Worm (Caenorhabditis elegans) whole organism, L2 larva: ENCODE results near the gene Y49F6B.19.
"Not testable (repeated sequence)": the region's sequence is repeated elsewhere in the genome, so short reads cannot be mapped to it uniquely, and the experiment has no call there.

Experiments
- C34F6.9 ChIP-seq: fragments of 150-350 bp; optimal IDR thresholded peaks from 2 replicates; lab custom pipeline; 2014; ENCODE audit warnings: missing biosample characterization, missing genetic modification characterization
- F13H6.1 ChIP-seq: sonication (generic microtip); optimal IDR thresholded peaks from 2 replicates; lab custom pipeline; 2016; ENCODE audit warnings: missing genetic modification characterization, missing compliant biosample characterization
- Y55F3AM.14 ChIP-seq: fragments of 200-800 bp; sonication (Bioruptor generic); optimal IDR thresholded peaks from 2 replicates; lab custom pipeline; 2018; ENCODE audit warnings: mild to moderate bottlenecking, missing genetic modification characterization, missing compliant biosample characterization
- ZK546.5 ChIP-seq: sonication (generic microtip); optimal IDR thresholded peaks from 2 replicates; lab custom pipeline; 2017; ENCODE audit warnings: missing biosample characterization, missing genetic modification characterization
- alr-1 ChIP-seq: fragments of 150-350 bp; optimal IDR thresholded peaks from 2 replicates; lab custom pipeline; 2014; ENCODE audit warnings: missing biosample characterization, missing genetic modification characterization
- aly-2 ChIP-seq: fragments of 150-350 bp; optimal IDR thresholded peaks from 2 replicates; lab custom pipeline; 2014; ENCODE audit warnings: missing biosample characterization, missing genetic modification characterization
- blmp-1 ChIP-seq: sonication (generic microtip); optimal IDR thresholded peaks from 2 replicates; lab custom pipeline; 2017; ENCODE audit warnings: missing genetic modification characterization, mild to moderate bottlenecking, missing compliant biosample characterization, antibody characterized with exemption, moderate library complexity; ENCODE audit not compliant: insufficient read depth
- ceh-16 ChIP-seq: fragments of 150-350 bp; optimal IDR thresholded peaks from 2 replicates; lab custom pipeline; 2014; ENCODE audit warnings: missing biosample characterization, missing genetic modification characterization
- ceh-82 ChIP-seq: fragments of 150-350 bp; optimal IDR thresholded peaks from 2 replicates; lab custom pipeline; 2014; ENCODE audit warnings: missing biosample characterization, missing genetic modification characterization
- crh-2 ChIP-seq: sonication (generic microtip); optimal IDR thresholded peaks from 2 replicates; lab custom pipeline; 2017; ENCODE audit warnings: missing biosample characterization, missing genetic modification characterization
- dmd-4 ChIP-seq: sonication (generic microtip); optimal IDR thresholded peaks from 2 replicates; lab custom pipeline; 2017; ENCODE audit warnings: missing biosample characterization, missing genetic modification characterization
- elt-1 ChIP-seq: fragments of 150-350 bp; optimal IDR thresholded peaks from 2 replicates; lab custom pipeline; 2014; ENCODE audit warnings: missing biosample characterization, missing genetic modification characterization
- gmeb-1 ChIP-seq: fragments of 150-350 bp; optimal IDR thresholded peaks from 2 replicates; lab custom pipeline; 2014; ENCODE audit warnings: missing biosample characterization, missing genetic modification characterization
- lin-11 ChIP-seq: fragments of 150-350 bp; sonication (generic microtip); optimal IDR thresholded peaks from 2 replicates; lab custom pipeline; 2014; ENCODE audit warnings: missing biosample characterization, missing genetic modification characterization, inconsistent platforms, mixed read lengths
- lin-13 ChIP-seq: fragments of 150-350 bp; optimal IDR thresholded peaks from 2 replicates; lab custom pipeline; 2014; ENCODE audit warnings: missing biosample characterization, missing genetic modification reagents, missing genetic modification characterization
- lsy-2 ChIP-seq, 2 experiments: fragments of 150-350 bp in 1 of 2; sonication (generic microtip) in 1 of 2; optimal IDR thresholded peaks; 2 replicates each; lab custom pipeline; 2014 to 2017; ENCODE audit warnings: missing biosample characterization in 2 of 2, missing genetic modification characterization in 2 of 2
- mab-5 ChIP-seq: fragments of 150-350 bp; optimal IDR thresholded peaks from 2 replicates; lab custom pipeline; 2014; ENCODE audit warnings: missing biosample characterization, missing genetic modification characterization
- mdl-1 ChIP-seq, 2 experiments: fragments of 150-350 bp in 1 of 2; sonication (generic microtip) in 1 of 2; optimal IDR thresholded peaks; 2 replicates each; lab custom pipeline; 2017; ENCODE audit warnings: missing biosample characterization in 2 of 2, missing genetic modification characterization in 2 of 2
- nhr-10 ChIP-seq: sonication (generic microtip); optimal IDR thresholded peaks from 2 replicates; lab custom pipeline; 2017; ENCODE audit warnings: missing biosample characterization, missing genetic modification characterization
- nhr-11 ChIP-seq: fragments of 150-350 bp; optimal IDR thresholded peaks from 2 replicates; lab custom pipeline; 2014; ENCODE audit warnings: missing biosample characterization, missing genetic modification characterization
- nhr-129 ChIP-seq: fragments of 150-350 bp; optimal IDR thresholded peaks from 2 replicates; lab custom pipeline; 2014; ENCODE audit warnings: missing biosample characterization, missing genetic modification characterization
- nhr-237 ChIP-seq: fragments of 150-350 bp; optimal IDR thresholded peaks from 2 replicates; lab custom pipeline; 2014; ENCODE audit warnings: missing biosample characterization, missing genetic modification characterization
- nhr-25 ChIP-seq: fragments of 150-350 bp; sonication (generic microtip); optimal IDR thresholded peaks from 3 replicates; lab custom pipeline; 2014; ENCODE audit warnings: missing biosample characterization, missing genetic modification characterization
- nhr-77 ChIP-seq: fragments of 150-350 bp; optimal IDR thresholded peaks from 2 replicates; lab custom pipeline; 2014; ENCODE audit warnings: missing biosample characterization, missing genetic modification characterization
- peb-1 ChIP-seq: fragments of 150-350 bp; optimal IDR thresholded peaks from 2 replicates; lab custom pipeline; 2014; ENCODE audit warnings: missing biosample characterization, missing genetic modification characterization
- sma-3 ChIP-seq: sonication (generic microtip); optimal IDR thresholded peaks from 2 replicates; lab custom pipeline; 2016; ENCODE audit warnings: missing genetic modification reagents, missing genetic modification characterization, missing compliant biosample characterization
- sma-9 ChIP-seq, 2 experiments: fragments of 150-350 bp in 1 of 2; sonication (generic microtip) in 1 of 2; optimal IDR thresholded peaks; 2 replicates each; lab custom pipeline; 2014 to 2016; ENCODE audit warnings: missing genetic modification characterization in 2 of 2, mild to moderate bottlenecking in 1 of 2, missing biosample characterization in 1 of 2, missing compliant biosample characterization in 1 of 2, missing genetic modification reagents in 1 of 2, moderate library complexity in 1 of 2
- unc-55 ChIP-seq: fragments of 150-350 bp; sonication (generic microtip); optimal IDR thresholded peaks from 3 replicates; lab custom pipeline; 2014; ENCODE audit warnings: missing biosample characterization, missing genetic modification reagents, missing genetic modification characterization
- zag-1 ChIP-seq: fragments of 150-350 bp; optimal IDR thresholded peaks from 2 replicates; lab custom pipeline; 2014; ENCODE audit warnings: missing biosample characterization, missing genetic modification characterization
- ztf-11 ChIP-seq: sonication (generic microtip); optimal IDR thresholded peaks from 2 replicates; lab custom pipeline; 2017; ENCODE audit warnings: missing biosample characterization, missing genetic modification characterization

Gene Y49F6B.19

DNA sequence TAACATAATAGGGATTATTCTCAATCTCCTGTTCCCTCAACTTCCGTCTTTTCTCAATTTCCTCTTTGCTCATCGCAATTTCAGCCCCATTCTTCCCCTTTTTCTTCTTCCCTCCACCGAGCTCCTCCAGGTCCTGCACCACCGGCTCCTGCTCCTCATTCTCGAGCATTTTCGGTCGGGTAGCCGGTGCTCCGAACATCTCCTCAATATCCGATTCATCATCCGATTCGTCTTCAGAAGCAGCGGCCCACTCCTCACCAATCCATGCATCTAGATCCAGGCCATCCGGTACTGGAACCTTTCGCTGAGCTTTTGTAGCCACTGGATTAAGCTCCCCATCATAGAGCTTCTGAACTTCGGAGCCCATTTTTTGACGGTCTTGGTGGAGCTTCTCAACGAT lies 28.0 kb upstream of the Y49F6B.19 start:
- TF ChIP-seq nhr-10 (tag; lab: Kevin White, UChicago) (no peak), lin-13 (GFP tag; lab: Kevin White, UChicago) (no peak), nhr-237 (tag; lab: Kevin White, UChicago) (no peak), nhr-77 (no peak)

DNA sequence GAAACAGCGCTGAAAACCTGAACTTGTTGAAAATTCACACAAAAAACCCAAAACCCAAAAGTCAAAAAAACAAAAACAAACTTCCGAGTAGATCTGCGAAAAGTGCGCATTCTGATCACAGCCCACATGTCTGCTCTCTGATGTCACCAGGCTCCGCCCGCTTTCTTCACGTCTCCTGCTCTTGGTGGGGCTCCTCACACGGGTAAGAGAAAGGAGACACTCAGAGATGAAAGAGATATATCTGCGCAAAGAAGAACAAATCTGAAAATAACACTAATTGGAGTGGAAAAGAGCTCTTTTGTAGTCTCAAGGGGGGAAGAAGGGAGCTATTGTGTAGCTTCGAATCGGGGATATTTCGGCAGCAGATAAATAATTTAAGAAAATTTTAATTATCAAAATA lies 16.1 kb upstream of the Y49F6B.19 start, which contains the start of gene ncs-6:
Gene ncs-6, minus strand, starts transcription at position 261 of the 400 bp plus-strand sequence.
- peak; percentile 7 for TF ChIP-seq C34F6.9 (tag; lab: Kevin White, UChicago)
- TF ChIP-seq sma-9 (GFP tag; optimal IDR thresholded peaks at IDR 0.05; lab: Kevin White, UChicago): no peak
- no peak for TF ChIP-seq sma-9 (tag; optimal IDR thresholded peaks at IDR 0.05; lab: Kevin White, UChicago)

DNA sequence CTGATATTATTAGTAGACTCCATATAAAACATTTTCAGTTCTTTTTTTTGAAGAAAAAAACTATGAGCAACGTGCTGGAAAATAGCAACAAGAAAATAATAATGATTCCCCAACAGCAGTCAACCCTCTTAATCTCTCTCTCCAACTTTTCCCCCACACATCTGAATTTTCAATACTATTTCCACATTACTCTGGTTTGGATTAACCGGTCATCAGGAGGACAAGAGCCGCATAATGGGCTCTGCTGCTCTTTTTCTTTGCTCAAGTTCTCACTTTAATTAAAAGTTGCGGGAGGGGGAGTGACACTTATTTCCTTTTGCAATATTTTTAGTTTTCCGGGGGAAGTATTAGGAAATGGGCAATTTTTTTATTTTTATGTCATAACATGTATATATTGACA lies 15.3 kb upstream of the Y49F6B.19 start:
- TF ChIP-seq blmp-1 (tag; lab: Kevin White, UChicago) (no peak), gmeb-1 (no peak), ztf-11 (tag; lab: Kevin White, UChicago) (no peak), elt-1 (tag; lab: Kevin White, UChicago) (no peak), unc-55 (GFP tag; lab: Kevin White, UChicago) (no peak), aly-2 (tag; lab: Kevin White, UChicago) (no peak), Y55F3AM.14 (GFP tag; lab: Kevin White, UChicago) (no peak), ceh-82 (tag; lab: Kevin White, UChicago) (no peak), nhr-11 (tag; lab: Kevin White, UChicago) (no peak), mdl-1 (tag; optimal IDR thresholded peaks at IDR 0.05; lab: Kevin White, UChicago) (no peak), crh-2 (no peak)

DNA sequence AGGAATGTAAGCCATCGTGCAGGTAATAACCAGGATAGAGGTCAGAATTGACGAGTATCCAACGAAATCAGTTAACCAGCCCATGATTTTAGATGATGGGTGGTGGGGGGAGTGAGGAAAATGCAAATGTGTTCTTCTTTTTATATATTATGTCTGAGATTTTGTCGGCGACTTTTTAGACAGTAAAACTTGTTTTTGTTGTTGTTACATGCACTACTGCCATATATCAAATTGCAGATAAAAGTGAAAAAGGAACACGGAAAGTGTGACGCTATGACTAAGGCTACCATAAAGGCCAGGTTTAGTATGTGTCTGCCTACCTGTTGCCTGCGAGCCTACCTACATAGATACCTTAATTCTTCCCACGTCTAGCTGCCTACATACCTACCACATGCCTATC lies 12.0 kb upstream of the Y49F6B.19 start, which contains the start of gene col-72:
Gene col-72, minus strand, starts transcription at position 101 of the 400 bp plus-strand sequence.
- TF ChIP-seq zag-1 (tag; lab: Kevin White, UChicago): no peak
- no peak for TF ChIP-seq nhr-237 (tag; lab: Kevin White, UChicago)
- TF ChIP-seq gmeb-1: no peak
- TF ChIP-seq ceh-16 (tag; lab: Kevin White, UChicago): no peak
- no peak for TF ChIP-seq F13H6.1 (tag; lab: Kevin White, UChicago)
- TF ChIP-seq mab-5 (tag; lab: Kevin White, UChicago): no peak
- TF ChIP-seq dmd-4: no peak
- TF ChIP-seq nhr-77: no peak
- TF ChIP-seq ztf-11 (tag; lab: Kevin White, UChicago): no peak
- no peak for TF ChIP-seq peb-1 (tag; lab: Kevin White, UChicago)
- TF ChIP-seq C34F6.9 (tag; lab: Kevin White, UChicago): no peak
- no peak for TF ChIP-seq alr-1 (tag; lab: Kevin White, UChicago)

DNA sequence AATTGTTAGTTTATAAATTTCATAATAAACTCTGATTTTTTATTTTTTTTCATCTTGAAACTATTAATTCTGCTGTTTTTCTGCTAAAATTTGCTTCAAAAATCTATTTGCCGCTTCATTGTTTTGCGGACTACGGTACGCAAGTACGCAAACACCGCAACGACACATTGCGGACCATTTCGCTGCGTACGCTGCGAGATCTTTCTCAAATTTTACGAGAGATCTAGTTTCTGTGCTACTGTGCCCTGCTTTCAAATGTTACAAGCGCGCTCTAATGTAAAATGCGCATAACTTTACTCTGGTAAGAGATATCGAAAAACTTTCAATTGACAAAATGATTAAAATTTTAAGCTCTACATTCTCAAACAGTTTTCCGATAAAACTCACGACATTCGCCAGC lies 11.4 kb upstream of the Y49F6B.19 start:
- TF ChIP-seq C34F6.9 (tag; lab: Kevin White, UChicago): peak; percentile 68
- TF ChIP-seq gmeb-1: peak; percentile 48
- TF ChIP-seq F13H6.1 (tag; lab: Kevin White, UChicago): peak; percentile 56
- TF ChIP-seq sma-9 (GFP tag; optimal IDR thresholded peaks at IDR 0.05; lab: Kevin White, UChicago): peak; percentile 55
- TF ChIP-seq sma-9 (tag; optimal IDR thresholded peaks at IDR 0.05; lab: Kevin White, UChicago): not testable (repeated sequence)
- TF ChIP-seq lsy-2 (tag; optimal IDR thresholded peaks at IDR 0.05; lab: Kevin White, UChicago): peak; percentile 89 to 97
- peak; percentile 73 for TF ChIP-seq nhr-129
- TF ChIP-seq lin-13 (GFP tag; lab: Kevin White, UChicago): peak; percentile 67
- TF ChIP-seq unc-55 (GFP tag; lab: Kevin White, UChicago): peak; percentile 87
- TF ChIP-seq lin-11 (tag; lab: Kevin White, UChicago): peak; percentile 4
- TF ChIP-seq crh-2: peak; percentile 43
- peak; percentile 61 for TF ChIP-seq nhr-25 (tag; lab: Kevin White, UChicago)
- TF ChIP-seq sma-3 (GFP tag; lab: Kevin White, UChicago): peak; percentile 32
- TF ChIP-seq zag-1 (tag; lab: Kevin White, UChicago): peak; percentile 20
- peak; percentile 6 for TF ChIP-seq ZK546.5 (tag; lab: Kevin White, UChicago)
